Worm (Caenorhabditis elegans): ENCODE results near the gene cylc-1.

ce11 chrIV:5216349-5216748 is 9.2 kb downstream of the cylc-1 start:
- TF ChIP-seq flt-1 (GFP tag; IDR thresholded peaks at IDR 0.05) (no peak), pes-1 (GFP tag; IDR thresholded peaks at IDR 0.05) (no peak), ama-1 (optimal IDR thresholded peaks at IDR 0.05) (no peak), ceh-36 (tag; optimal IDR thresholded peaks at IDR 0.05) (no peak), hnd-1 (tag; optimal IDR thresholded peaks at IDR 0.05) (no peak), tbx-37 (GFP tag; conservative IDR thresholded peaks at IDR 0.05) (no peak)
